Worm (Caenorhabditis elegans): ENCODE data around the gene clec-70.

ce11 chrIV:3960396-3960795 lies 27.9 kb downstream of the clec-70 start, which contains the start of gene clec-75:
- no peak for TF ChIP-seq hmg-4 (GFP tag; optimal IDR thresholded peaks at IDR 0.05)
- no peak for TF ChIP-seq ama-1 (optimal IDR thresholded peaks at IDR 0.05)
- no peak for TF ChIP-seq flt-1 (GFP tag; IDR thresholded peaks at IDR 0.05)
- no peak for TF ChIP-seq scrt-1 (GFP tag; IDR thresholded peaks at IDR 0.05)
- no peak for TF ChIP-seq pes-1 (GFP tag; IDR thresholded peaks at IDR 0.05)
- no peak for TF ChIP-seq tbx-37 (GFP tag; conservative IDR thresholded peaks at IDR 0.05)
